Fruit fly (Drosophila melanogaster) whole organism, embryonic: Measurements from ENCODE around the gene CG14803.
A peak's percentile ranks its signal among the peaks of the same experiment; 100 is the strongest.

Source experiments
- Awh ChIP-seq: fragments of 200-800 bp; sonication (Bioruptor generic); IDR thresholded peaks from 2 replicates; pipeline ENCODE4, ENCODE4 v1.3.6; 2022; ENCODE audit warnings: missing biosample characterization, missing genetic modification characterization
- CG10209 ChIP-seq: fragments of 200-800 bp; sonication (Bioruptor generic); optimal IDR thresholded peaks from 3 replicates; lab custom pipeline; 2017; ENCODE audit warnings: missing biosample characterization, mild to moderate bottlenecking, missing genetic modification characterization, missing genetic modification reagents
- CG10431 ChIP-seq: fragments of 200-800 bp; sonication (Bioruptor generic); optimal IDR thresholded peaks from 3 replicates; lab custom pipeline; 2018; ENCODE audit warnings: missing biosample characterization, mild to moderate bottlenecking, missing genetic modification characterization
- CG11504 ChIP-seq: fragments of 200-800 bp; sonication (Bioruptor generic); optimal IDR thresholded peaks from 3 replicates; lab custom pipeline; 2019; ENCODE audit warnings: missing biosample characterization, mild to moderate bottlenecking, missing genetic modification characterization, moderate library complexity
- CG14441 ChIP-seq: fragments of 200-800 bp; sonication (Bioruptor generic); IDR thresholded peaks from 2 replicates; pipeline ENCODE4 v1.3.6; 2022; ENCODE audit warnings: missing biosample characterization, missing genetic modification characterization
- CG17568 ChIP-seq: fragments of 200-800 bp; sonication (Bioruptor generic); optimal IDR thresholded peaks from 2 replicates; lab custom pipeline; 2018; ENCODE audit warnings: missing biosample characterization, mild to moderate bottlenecking, missing genetic modification characterization, moderate library complexity
- CG2678 ChIP-seq: fragments of 200-800 bp; sonication (Bioruptor generic); optimal IDR thresholded peaks from 3 replicates; lab custom pipeline; 2019; ENCODE audit warnings: missing biosample characterization, mild to moderate bottlenecking, missing genetic modification characterization, moderate library complexity
- CG3726 ChIP-seq: fragments of 200-800 bp; sonication (Bioruptor generic); IDR thresholded peaks from 3 replicates; pipeline ENCODE4, ENCODE4 v1.3.6; 2022; ENCODE audit warnings: missing biosample characterization, missing genetic modification characterization
- CG3838 ChIP-seq: fragments of 200-800 bp; sonication (Bioruptor generic); optimal IDR thresholded peaks from 3 replicates; lab custom pipeline; 2016; ENCODE audit warnings: missing biosample characterization, missing genetic modification characterization
- CG43689 ChIP-seq: fragments of 200-800 bp; sonication (Bioruptor generic); IDR thresholded peaks from 2 replicates; pipeline ENCODE4 v1.3.6; 2022; ENCODE audit warnings: missing biosample characterization, missing genetic modification characterization
- CG4617 ChIP-seq: fragments of 200-800 bp; sonication (Bioruptor generic); optimal IDR thresholded peaks from 3 replicates; lab custom pipeline; 2016; ENCODE audit warnings: missing biosample characterization, missing genetic modification characterization, borderline replicate concordance
- CG6175 ChIP-seq: fragments of 200-800 bp; sonication (Bioruptor generic); IDR thresholded peaks from 3 replicates; pipeline ENCODE4 v1.3.6; 2022; ENCODE audit warnings: missing biosample characterization, missing genetic modification characterization
- CG6654 ChIP-seq: fragments of 200-800 bp; sonication (Bioruptor generic); optimal IDR thresholded peaks from 2 replicates; lab custom pipeline; 2017; ENCODE audit warnings: missing biosample characterization, mild to moderate bottlenecking, missing genetic modification characterization
- CG7372 ChIP-seq: fragments of 200-800 bp; sonication (Bioruptor generic); IDR thresholded peaks from 2 replicates; pipeline ENCODE4 v1.3.6; 2022; ENCODE audit warnings: missing biosample characterization, missing genetic modification characterization
- CG7786 ChIP-seq: fragments of 200-800 bp; sonication (Bioruptor generic); optimal IDR thresholded peaks from 2 replicates; lab custom pipeline; 2016; ENCODE audit warnings: missing biosample characterization, missing genetic modification characterization
- CG7839 ChIP-seq: fragments of 200-800 bp; sonication (Bioruptor generic); optimal IDR thresholded peaks from 3 replicates; lab custom pipeline; 2018; ENCODE audit warnings: missing biosample characterization, mild to moderate bottlenecking, missing genetic modification characterization, moderate library complexity
- CkIIα-i1 ChIP-seq: fragments of 200-800 bp; sonication (Bioruptor generic); IDR thresholded peaks from 2 replicates; pipeline ENCODE4 v1.3.6; 2022; ENCODE audit warnings: missing biosample characterization, missing genetic modification characterization
- Drgx ChIP-seq: fragments of 200-800 bp; sonication (Bioruptor generic); IDR thresholded peaks from 2 replicates; pipeline ENCODE4 v1.3.6; 2022; ENCODE audit warnings: missing biosample characterization, missing genetic modification characterization
- E2f1 ChIP-seq: fragments of 200-800 bp; sonication (Bioruptor generic); IDR thresholded peaks from 2 replicates; pipeline ENCODE4 v1.3.6; 2022; ENCODE audit warnings: missing biosample characterization, missing genetic modification characterization
- Elba2 ChIP-seq: fragments of 200-800 bp; sonication (Bioruptor generic); optimal IDR thresholded peaks from 3 replicates; lab custom pipeline; 2016; ENCODE audit warnings: missing biosample characterization, missing genetic modification characterization
- Ets65A ChIP-seq: fragments of 200-800 bp; sonication (Bioruptor generic); peaks from one replicate; lab custom pipeline; 2016; ENCODE audit warnings: missing biosample characterization, missing genetic modification characterization
- GATAe ChIP-seq: fragments of 200-800 bp; sonication (Bioruptor generic); conservative IDR thresholded peaks from 2 replicates; pipeline ENCODE4 v1.3.6; 2022; ENCODE audit warnings: missing biosample characterization, missing genetic modification characterization
- HLH4C ChIP-seq: fragments of 200-800 bp; sonication (Bioruptor generic); IDR thresholded peaks from 3 replicates; pipeline ENCODE4 v1.3.6; 2022; ENCODE audit warnings: missing biosample characterization, missing genetic modification characterization; ENCODE audit not compliant: partially characterized antibody
- Hr78 ChIP-seq, 2 experiments: fragments of 200-800 bp in 1 of 2; fragments of >200 bp in 1 of 2; sonication (Bioruptor generic) in 1 of 2; optimal IDR thresholded peaks; 2 replicates each; lab custom pipeline; 2017 to 2019; ENCODE audit warnings: missing biosample characterization in 2 of 2, missing genetic modification characterization in 2 of 2, mild to moderate bottlenecking in 1 of 2, moderate library complexity in 1 of 2
- Lpt ChIP-seq: fragments of >200 bp; optimal IDR thresholded peaks from 2 replicates; lab custom pipeline; 2018; ENCODE audit warnings: missing biosample characterization, missing genetic modification characterization
- Med ChIP-seq: fragments of 200-800 bp; sonication (Bioruptor generic); peaks from one replicate; lab custom pipeline; 2016; ENCODE audit warnings: missing biosample characterization, missing genetic modification characterization, mild to moderate bottlenecking, inconsistent platforms, moderate library complexity
- NFAT ChIP-seq: fragments of 200-800 bp; sonication (Bioruptor generic); IDR thresholded peaks from 2 replicates; pipeline ENCODE4 v1.3.6; 2022; ENCODE audit warnings: missing biosample characterization, missing genetic modification characterization
- NK7.1 ChIP-seq: fragments of 200-800 bp; sonication (Bioruptor generic); optimal IDR thresholded peaks from 3 replicates; lab custom pipeline; 2016; ENCODE audit warnings: missing biosample characterization, missing genetic modification characterization
- Oli ChIP-seq: fragments of 200-800 bp; sonication (Bioruptor generic); optimal IDR thresholded peaks from 2 replicates; lab custom pipeline; 2018; ENCODE audit warnings: missing biosample characterization, mild to moderate bottlenecking, missing genetic modification characterization, moderate library complexity
- crol ChIP-seq: fragments of 200-800 bp; sonication (Bioruptor generic); IDR thresholded peaks from 2 replicates; pipeline ENCODE4 v1.3.6; 2022; ENCODE audit warnings: missing biosample characterization, missing genetic modification characterization
- crp ChIP-seq, 2 experiments: fragments of 200-800 bp; sonication (Bioruptor generic); optimal IDR thresholded peaks; 2 replicates in 1 of 2; 3 replicates in 1 of 2; lab custom pipeline; 2017; ENCODE audit warnings: missing biosample characterization in 2 of 2, missing genetic modification characterization in 2 of 2, mild to moderate bottlenecking in 1 of 2, moderate library complexity in 1 of 2
- dmrt99B ChIP-seq: fragments of 200-800 bp; sonication (Bioruptor generic); optimal IDR thresholded peaks from 2 replicates; lab custom pipeline; 2018; ENCODE audit warnings: missing biosample characterization, mild to moderate bottlenecking, missing genetic modification characterization, moderate library complexity
- ems ChIP-seq: fragments of 200-800 bp; sonication (Bioruptor generic); optimal IDR thresholded peaks from 3 replicates; lab custom pipeline; 2016; ENCODE audit warnings: missing biosample characterization, missing genetic modification characterization
- ewg ChIP-seq: fragments of 200-800 bp; sonication (Bioruptor generic); optimal IDR thresholded peaks from 3 replicates; lab custom pipeline; 2017; ENCODE audit warnings: mild to moderate bottlenecking, missing biosample characterization, missing genetic modification reagents, missing genetic modification characterization
- gro ChIP-seq: fragments of 200-800 bp; sonication (Bioruptor generic); optimal IDR thresholded peaks from 2 replicates; lab custom pipeline; 2016; ENCODE audit warnings: missing biosample characterization, missing genetic modification characterization
- gt ChIP-seq: fragments of 200-800 bp; sonication (Bioruptor generic); IDR thresholded peaks from 2 replicates; pipeline ENCODE4 v1.3.6; 2022; ENCODE audit warnings: missing biosample characterization, missing genetic modification characterization
- oc ChIP-seq: fragments of 200-800 bp; sonication (Bioruptor generic); optimal IDR thresholded peaks from 2 replicates; lab custom pipeline; 2018; ENCODE audit warnings: missing biosample characterization, mild to moderate bottlenecking, missing genetic modification characterization, moderate library complexity
- pan ChIP-seq, 4 experiments: fragments of >200 bp in 3 of 4; fragments of 200-800 bp in 1 of 4; sonication (Bioruptor generic) in 1 of 4; optimal IDR thresholded peaks in 3 of 4; IDR thresholded peaks in 1 of 4; 2 replicates each; pipeline versions ENCODE4 v1.3.6 to Lab custom; 2017 to 2022; ENCODE audit warnings: missing biosample characterization in 2 of 4, missing genetic modification characterization in 2 of 4, mixed read lengths in 1 of 4
- ro ChIP-seq: fragments of 200-800 bp; sonication (Bioruptor generic); IDR thresholded peaks from 2 replicates; pipeline ENCODE4 v1.3.6; 2022; ENCODE audit warnings: missing biosample characterization, missing genetic modification characterization
- row ChIP-seq: fragments of 200-800 bp; sonication (Bioruptor generic); IDR thresholded peaks from 3 replicates; pipeline ENCODE4 v1.3.6; 2022; ENCODE audit warnings: missing biosample characterization, missing genetic modification characterization
- scrt ChIP-seq: fragments of 200-800 bp; sonication (Bioruptor generic); optimal IDR thresholded peaks from 2 replicates; lab custom pipeline; 2018; ENCODE audit warnings: missing biosample characterization, mild to moderate bottlenecking, missing genetic modification characterization, moderate library complexity
- slbo ChIP-seq: fragments of 200-800 bp; sonication (Bioruptor generic); IDR thresholded peaks from 2 replicates; pipeline ENCODE4 v1.3.6; 2022; ENCODE audit warnings: missing biosample characterization, missing genetic modification characterization
- tap ChIP-seq: fragments of 200-800 bp; optimal IDR thresholded peaks from 3 replicates; lab custom pipeline; 2019; ENCODE audit warnings: missing biosample characterization, mild to moderate bottlenecking, missing genetic modification characterization, moderate library complexity

The CG14803 gene

dm6 chrX:1825912-1826862 lies 42.5 kb upstream of the CG14803 start:
- TF ChIP-seq row (GFP tag; lab: Robert Waterston, UW), result 0 out of 3 replicates have a peak, but pooled peaks have one; percentile 11
- no peak for TF ChIP-seq Oli (tag; lab: Kevin White, UChicago)
- no peak for TF ChIP-seq CG7786
- peak in 1 of 2 experiments; percentile 35 for TF ChIP-seq crp (GFP tag; optimal IDR thresholded peaks at IDR 0.05; lab: Kevin White, UChicago)
- TF ChIP-seq scrt, result no peak
- peak; percentile 40 for TF ChIP-seq Med (GFP tag; lab: Kevin White, UChicago)
- TF ChIP-seq NK7.1 (GFP tag; lab: Kevin White, UChicago), result no peak
- TF ChIP-seq Ets65A (GFP tag; lab: Kevin White, UChicago), result peak; percentile 91
- TF ChIP-seq pan (optimal IDR thresholded peaks at IDR 0.05; lab: Kevin White, UChicago), result no peak
- TF ChIP-seq pan (GFP tag; optimal IDR thresholded peaks at IDR 0.05 in 1 of 2, IDR thresholded peaks at IDR 0.05 in 1 of 2), result peak in 1 of 2 experiments; percentile 21
- peak; percentile 25 for TF ChIP-seq CG11504 (tag; lab: Kevin White, UChicago)
- peak; percentile 3 for TF ChIP-seq dmrt99B (tag; lab: Kevin White, UChicago)
- peak; percentile 39 for TF ChIP-seq Drgx (GFP tag; lab: Robert Waterston, UW)
- TF ChIP-seq CG4617, result no peak
- TF ChIP-seq CG7839 (tag; lab: Kevin White, UChicago), result peak; percentile 3
- no peak for TF ChIP-seq GATAe
- TF ChIP-seq CG14441 (GFP tag; lab: Robert Waterston, UW), result no peak
- peak in 1 of 2 experiments; percentile 14 for TF ChIP-seq Hr78 (GFP tag; optimal IDR thresholded peaks at IDR 0.05; lab: Kevin White, UChicago)
- 0 out of 2 replicates have a peak, but pooled peaks have one; percentile 4 for TF ChIP-seq slbo
- TF ChIP-seq CG2678 (tag; lab: Kevin White, UChicago), result peak; percentile 1
- TF ChIP-seq, all 482 proteins: peak for 12

dm6 chrX:1828097-1828496 lies 40.6 kb upstream of the CG14803 start:
- TF ChIP-seq CG6175 (GFP tag; lab: Robert Waterston, UW) (peak; percentile 54; the same call in 1 of the 3 replicates), CG43689 (no peak), Med (GFP tag; lab: Kevin White, UChicago) (peak; percentile 34), NFAT (no peak), crol (GFP tag; lab: Robert Waterston, UW) (0 out of 2 replicates have a peak, but pooled peaks have one; percentile 37)

- peak; percentile 92 for TF ChIP-seq ro (GFP tag; lab: Robert Waterston, UW)
- peak; percentile 96 for TF ChIP-seq E2f1 (GFP tag; lab: Robert Waterston, UW)
- TF ChIP-seq ewg (GFP tag; lab: Kevin White, UChicago), result peak; percentile 92
- TF ChIP-seq oc (tag; lab: Kevin White, UChicago), result peak; percentile 98
- TF ChIP-seq gt (GFP tag; lab: Robert Waterston, UW), result peak; percentile 89
- TF ChIP-seq HLH4C (GFP tag; lab: Robert Waterston, UW), result peak; percentile 21; the same call in 1 of the 3 replicates
- TF ChIP-seq CG7372, result peak; percentile 95
- TF ChIP-seq CG3726, result peak; percentile 95
- TF ChIP-seq ems (GFP tag; lab: Kevin White, UChicago), result peak; percentile 94
- TF ChIP-seq Med (GFP tag; lab: Kevin White, UChicago), result peak; percentile 99
- peak; percentile 93 for TF ChIP-seq CG17568 (GFP tag; lab: Kevin White, UChicago)
- peak; percentile 77; the same call in 1 of the 2 replicates for TF ChIP-seq CkIIα-i1 (GFP tag; lab: Robert Waterston, UW)
- TF ChIP-seq Lpt, result no peak
- TF ChIP-seq CG6654 (GFP tag; lab: Kevin White, UChicago), result peak; percentile 83
- TF ChIP-seq Elba2 (GFP tag; lab: Kevin White, UChicago), result no peak
- peak; percentile 67 for TF ChIP-seq CG10431
- peak; percentile 94 for TF ChIP-seq CG10209 (GFP tag; lab: Kevin White, UChicago)
- TF ChIP-seq Awh, result peak; percentile 98
- peak; percentile 96 for TF ChIP-seq tap
- TF ChIP-seq slbo, result peak; percentile 98
- peak; percentile 95 for TF ChIP-seq gro (GFP tag; lab: Kevin White, UChicago)
- TF ChIP-seq CG3838 (GFP tag; lab: Kevin White, UChicago), result peak; percentile 83
Measured at dm6 chrX:1830396-1831218, 38.1 kb upstream of the CG14803 start.
